Worm (Caenorhabditis elegans): ENCODE data around the gene ssu-1.

DNA sequence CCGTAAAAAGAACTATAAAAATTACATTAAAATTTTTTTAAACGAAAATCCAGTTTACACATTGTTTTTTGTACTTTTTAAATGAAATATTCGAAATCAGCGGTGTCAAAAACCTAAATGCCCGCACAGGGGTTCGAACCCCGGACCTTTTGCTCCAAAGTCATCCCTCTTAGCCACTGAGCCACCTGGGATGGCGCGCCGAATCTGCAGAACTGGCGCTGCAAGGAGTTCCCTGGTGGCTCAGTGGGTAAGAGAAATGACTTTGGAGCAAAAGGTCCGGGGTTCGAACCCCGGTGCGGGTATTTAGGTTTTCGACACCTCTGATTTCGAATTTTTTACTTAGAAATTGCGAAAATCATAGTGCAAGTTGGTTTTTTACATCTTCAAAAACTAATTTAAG lies 9.4 kb downstream of the ssu-1 start:
- TF ChIP-seq F13H6.1 (tag; optimal IDR thresholded peaks at IDR 0.05) (no peak), dve-1 (tag; optimal IDR thresholded peaks at IDR 0.05) (no peak), unc-55 (GFP tag; optimal IDR thresholded peaks at IDR 0.05) (no peak), nhr-232 (tag; optimal IDR thresholded peaks at IDR 0.05) (no peak)
